Worm (Caenorhabditis elegans) whole organism, mixed stage, embryonic: Measurements from ENCODE around the gene F36F12.7.

ENCODE experiments used
- lin-32 ChIP-seq: fragments of 200-800 bp; sonication (Bioruptor generic); optimal IDR thresholded peaks from 2 replicates; lab custom pipeline; 2018; ENCODE audit warnings: mild to moderate bottlenecking, missing genetic modification characterization, missing compliant biosample characterization
- mab-5 ChIP-seq: fragments of 150-350 bp; optimal IDR thresholded peaks from 2 replicates; lab custom pipeline; 2014; ENCODE audit warnings: missing biosample characterization, missing genetic modification characterization
- nhr-2 ChIP-seq: fragments of 150-350 bp; optimal IDR thresholded peaks from 2 replicates; lab custom pipeline; 2014; ENCODE audit warnings: missing biosample characterization, missing genetic modification characterization
- pha-4 ChIP-seq: fragments of 150-350 bp; optimal IDR thresholded peaks from 2 replicates; lab custom pipeline; 2018; ENCODE audit warnings: missing biosample characterization, missing genetic modification reagents, missing genetic modification characterization
- tbx-8 ChIP-seq: fragments of 200-800 bp; sonication (Bioruptor generic); optimal IDR thresholded peaks from 2 replicates; lab custom pipeline; 2018; ENCODE audit warnings: mild to moderate bottlenecking, missing genetic modification characterization, moderate library complexity, missing compliant biosample characterization

ce11 chrV:2072807-2073206 lies 26.3 kb upstream of the F36F12.7 start, which contains the start of gene Y40B10A.9:
- TF ChIP-seq pha-4 (tag; lab: Kevin White, UChicago), result no peak
- no peak for TF ChIP-seq nhr-2
- no peak for TF ChIP-seq lin-32 (GFP tag; lab: Kevin White, UChicago)
- TF ChIP-seq mab-5 (tag; lab: Kevin White, UChicago), result no peak
- no peak for TF ChIP-seq tbx-8 (GFP tag; lab: Kevin White, UChicago)
